Worm (Caenorhabditis elegans) whole organism, young adult: ENCODE results near the gene tftc-1.
A peak's percentile ranks its signal among the peaks of the same experiment; 100 is the strongest.

Experiments
- B0336.3 ChIP-seq: fragments of 200-800 bp; sonication (Bioruptor generic); IDR thresholded peaks from 2 replicates; pipeline ENCODE4 v1.3.6; 2022; ENCODE audit warnings: missing genetic modification characterization, missing compliant biosample characterization
- C06A6.2 ChIP-seq: fragments of 200-800 bp; sonication (Bioruptor generic); conservative IDR thresholded peaks from 2 replicates; pipeline ENCODE4 v1.3.6; 2022; ENCODE audit warnings: missing genetic modification characterization, missing compliant biosample characterization
- F22D6.2 ChIP-seq: sonication (generic microtip); optimal IDR thresholded peaks from 2 replicates; lab custom pipeline; 2016; ENCODE audit warnings: mild to moderate bottlenecking, missing genetic modification characterization, missing compliant biosample characterization
- F49E8.2 ChIP-seq: sonication (generic microtip); optimal IDR thresholded peaks from 3 replicates; lab custom pipeline; 2017; ENCODE audit warnings: missing genetic modification characterization, mild to moderate bottlenecking, missing compliant biosample characterization, antibody characterized with exemption, moderate library complexity; ENCODE audit not compliant: insufficient read depth
- F57A8.1 ChIP-seq: fragments of 200-800 bp; sonication (Bioruptor generic); optimal IDR thresholded peaks from 2 replicates; lab custom pipeline; 2018; ENCODE audit warnings: mild to moderate bottlenecking, missing genetic modification characterization, moderate library complexity, missing compliant biosample characterization
- T07F8.4 ChIP-seq: sonication (generic microtip); optimal IDR thresholded peaks from 2 replicates; lab custom pipeline; 2016; ENCODE audit warnings: mild to moderate bottlenecking, missing genetic modification characterization, moderate library complexity, missing compliant biosample characterization
- ama-1 ChIP-seq, 3 experiments: fragments of 150-350 bp in 1 of 3; sonication (generic microtip) in 2 of 3; optimal IDR thresholded peaks; 2 replicates each; lab custom pipeline; 2014 to 2018; ENCODE audit warnings: missing biosample characterization in 2 of 3, missing genetic modification characterization in 2 of 3, missing genetic modification reagents in 2 of 3
- ceh-100 ChIP-seq: fragments of 200-800 bp; sonication (Bioruptor generic); IDR thresholded peaks from 2 replicates; pipeline ENCODE4 v1.3.6; 2022; ENCODE audit warnings: missing genetic modification reagents, missing genetic modification characterization, missing compliant biosample characterization
- dpff-1 ChIP-seq: sonication (generic microtip); optimal IDR thresholded peaks from 2 replicates; lab custom pipeline; 2017; ENCODE audit warnings: mild to moderate bottlenecking, missing genetic modification characterization, missing compliant biosample characterization
- ztf-6 ChIP-seq: fragments of 200-800 bp; sonication (Bioruptor generic); IDR thresholded peaks from 2 replicates; pipeline ENCODE4 v1.3.6; 2022; ENCODE audit warnings: missing genetic modification reagents, missing genetic modification characterization, missing compliant biosample characterization

ce11 chrIV:2313721-2314683 is 35.1 kb upstream of the tftc-1 start, which contains the start of gene vha-11:
- no peak for TF ChIP-seq F57A8.1 (GFP tag; lab: Kevin White, UChicago)
- TF ChIP-seq ceh-100 (GFP tag; lab: Robert Waterston, UW): no peak
- no peak for TF ChIP-seq T07F8.4 (tag; lab: Kevin White, UChicago)
- peak; percentile 34 for TF ChIP-seq ama-1 (optimal IDR thresholded peaks at IDR 0.05; lab: Kevin White, UChicago)
- TF ChIP-seq ama-1 (GFP tag; optimal IDR thresholded peaks at IDR 0.05; lab: Kevin White, UChicago): no peak
- TF ChIP-seq C06A6.2 (GFP tag; lab: Robert Waterston, UW): no peak
- no peak for TF ChIP-seq F49E8.2 (tag; lab: Kevin White, UChicago)
- TF ChIP-seq ztf-6 (GFP tag; lab: Robert Waterston, UW): no peak
- no peak for TF ChIP-seq F22D6.2
- TF ChIP-seq B0336.3 (GFP tag; lab: Robert Waterston, UW): peak; percentile 15; the same call in 1 of the 2 replicates
- TF ChIP-seq dpff-1 (tag; lab: Kevin White, UChicago): no peak
